Worm (Caenorhabditis elegans): ENCODE data around the gene srt-39.

DNA sequence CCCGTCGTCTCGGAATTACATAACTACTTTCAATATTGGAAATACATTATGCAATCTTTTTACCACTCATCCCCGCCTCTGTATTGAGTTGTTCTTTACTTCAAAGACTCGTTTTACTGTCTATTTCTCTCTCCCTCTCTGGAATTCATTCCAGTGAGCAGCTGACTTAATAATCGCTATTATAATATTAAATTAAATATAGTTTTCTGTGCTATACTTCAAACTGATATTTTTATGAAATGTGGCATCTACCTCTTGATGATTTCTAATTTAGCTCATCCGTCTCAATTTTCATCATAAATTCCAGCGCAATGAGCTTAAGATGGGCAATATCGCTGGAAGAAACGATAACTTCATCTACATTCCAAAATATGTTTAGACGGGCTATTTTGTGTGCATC is 18.8 kb downstream of the srt-39 start, which contains the start of gene T28H10.1:
- TF ChIP-seq T22C8.4 (GFP tag; IDR thresholded peaks at IDR 0.05) (no peak), tab-1 (GFP tag; IDR thresholded peaks at IDR 0.05) (no peak), ref-1 (GFP tag; conservative IDR thresholded peaks at IDR 0.05) (no peak), cog-1 (tag; optimal IDR thresholded peaks at IDR 0.05) (no peak), ztf-29 (GFP tag; IDR thresholded peaks at IDR 0.05) (no peak), med-1 (GFP tag; optimal IDR thresholded peaks at IDR 0.05; ENCODE audit: insufficient read depth) (no peak), klf-2 (GFP tag; conservative IDR thresholded peaks at IDR 0.05) (no peak), flt-1 (GFP tag; IDR thresholded peaks at IDR 0.05) (no peak), ztf-23 (GFP tag; IDR thresholded peaks at IDR 0.05) (no peak)
